Worm (Caenorhabditis elegans) whole organism, L4 larva: ENCODE results near the gene coa-7.
A peak's percentile ranks its signal among the peaks of the same experiment; 100 is the strongest.

ENCODE experiments used
- F26F4.8 ChIP-seq: fragments of 200-800 bp; sonication (Bioruptor generic); conservative IDR thresholded peaks from 2 replicates; pipeline ENCODE4 v1.3.6; 2022; ENCODE audit warnings: missing genetic modification characterization, missing compliant biosample characterization
- T20F7.1 ChIP-seq: fragments of 200-800 bp; sonication (Bioruptor generic); optimal IDR thresholded peaks from 2 replicates; lab custom pipeline; 2018; ENCODE audit warnings: mild to moderate bottlenecking, missing genetic modification characterization, missing compliant biosample characterization
- Y5F2A.4 ChIP-seq: fragments of 200-800 bp; sonication (Bioruptor generic); optimal IDR thresholded peaks from 2 replicates; lab custom pipeline; 2018; ENCODE audit warnings: mild to moderate bottlenecking, missing genetic modification characterization, missing compliant biosample characterization
- Y75B8A.6 ChIP-seq: fragments of 200-800 bp; sonication (Bioruptor generic); IDR thresholded peaks from 2 replicates; pipeline ENCODE4 v1.3.6; 2022; ENCODE audit warnings: missing genetic modification reagents, missing genetic modification characterization, missing compliant biosample characterization
- aha-1 ChIP-seq: fragments of 150-350 bp; peaks from one replicate; lab custom pipeline; 2014; ENCODE audit warnings: missing biosample characterization, missing genetic modification characterization
- ama-1 ChIP-seq: fragments of 150-350 bp; optimal IDR thresholded peaks from 2 replicates; lab custom pipeline; 2014; ENCODE audit warnings: inconsistent platforms, mixed read lengths
- ceh-28 ChIP-seq: fragments of 150-350 bp; optimal IDR thresholded peaks from 2 replicates; lab custom pipeline; 2014; ENCODE audit warnings: missing biosample characterization, missing genetic modification reagents, missing genetic modification characterization
- ceh-44 ChIP-seq: fragments of 200-800 bp; sonication (Bioruptor generic); IDR thresholded peaks from 2 replicates; pipeline ENCODE4 v1.3.6; 2022; ENCODE audit warnings: missing genetic modification reagents, missing genetic modification characterization, missing compliant biosample characterization
- cey-2 ChIP-seq: sonication (generic microtip); optimal IDR thresholded peaks from 3 replicates; lab custom pipeline; 2017; ENCODE audit warnings: missing genetic modification characterization, mild to moderate bottlenecking, missing compliant biosample characterization, antibody characterized with exemption, borderline replicate concordance; ENCODE audit not compliant: insufficient read depth
- daf-12 ChIP-seq: fragments of 150-350 bp; optimal IDR thresholded peaks from 2 replicates; lab custom pipeline; 2014; ENCODE audit warnings: missing biosample characterization, missing genetic modification reagents, missing genetic modification characterization
- daf-19 ChIP-seq: fragments of 200-800 bp; sonication (Bioruptor generic); conservative IDR thresholded peaks from 2 replicates; pipeline ENCODE4 v1.3.6; 2022; ENCODE audit warnings: missing genetic modification characterization, missing compliant biosample characterization
- dmd-6 ChIP-seq: fragments of 200-800 bp; sonication (Bioruptor generic); IDR thresholded peaks from 2 replicates; pipeline ENCODE4 v1.3.6; 2022; ENCODE audit warnings: missing genetic modification reagents, missing genetic modification characterization, missing compliant biosample characterization
- dmd-8 ChIP-seq: fragments of 200-800 bp; sonication (Bioruptor generic); IDR thresholded peaks from 2 replicates; pipeline ENCODE4 v1.3.6; 2022; ENCODE audit warnings: missing genetic modification characterization, missing compliant biosample characterization
- dmd-9 ChIP-seq: fragments of 200-800 bp; sonication (Bioruptor generic); IDR thresholded peaks from 2 replicates; pipeline ENCODE4 v1.3.6; 2022; ENCODE audit warnings: missing genetic modification reagents, missing genetic modification characterization, missing compliant biosample characterization
- dpl-1 ChIP-seq: fragments of 150-350 bp; optimal IDR thresholded peaks from 2 replicates; lab custom pipeline; 2014; ENCODE audit warnings: missing biosample characterization, missing genetic modification reagents, missing genetic modification characterization
- duxl-1 ChIP-seq: sonication (generic microtip); optimal IDR thresholded peaks from 2 replicates; lab custom pipeline; 2016; ENCODE audit warnings: mild to moderate bottlenecking, missing genetic modification characterization, moderate library complexity, missing compliant biosample characterization; ENCODE audit not compliant: poor library complexity
- dve-1 ChIP-seq: sonication (generic microtip); optimal IDR thresholded peaks from 2 replicates; lab custom pipeline; 2017; ENCODE audit warnings: antibody characterized with exemption, mild to moderate bottlenecking, missing genetic modification characterization, missing compliant biosample characterization; ENCODE audit not compliant: insufficient read depth
- egl-27 ChIP-seq: sonication (generic microtip); optimal IDR thresholded peaks from 3 replicates; lab custom pipeline; 2017; ENCODE audit warnings: missing biosample characterization, missing genetic modification reagents, missing genetic modification characterization
- hif-1 ChIP-seq, 2 experiments: sonication (generic microtip); optimal IDR thresholded peaks; 2 replicates each; lab custom pipeline; 2016 to 2017; ENCODE audit warnings: missing compliant biosample characterization in 2 of 2, missing genetic modification characterization in 2 of 2, missing genetic modification reagents in 2 of 2, missing genotype in 2 of 2, mild to moderate bottlenecking in 1 of 2
- hlh-11 ChIP-seq: fragments of 200-800 bp; sonication (Bioruptor generic); optimal IDR thresholded peaks from 2 replicates; lab custom pipeline; 2018; ENCODE audit warnings: mild to moderate bottlenecking, missing genetic modification characterization, missing compliant biosample characterization
- hlh-30 ChIP-seq: sonication (generic microtip); optimal IDR thresholded peaks from 2 replicates; lab custom pipeline; 2017; ENCODE audit warnings: antibody characterized with exemption, mild to moderate bottlenecking, missing genetic modification characterization, missing compliant biosample characterization; ENCODE audit not compliant: insufficient read depth
- jun-1 ChIP-seq: fragments of 150-350 bp; optimal IDR thresholded peaks from 2 replicates; lab custom pipeline; 2014; ENCODE audit warnings: missing biosample characterization, missing genetic modification reagents, missing genetic modification characterization
- lim-7 ChIP-seq: fragments of 200-800 bp; sonication (Bioruptor generic); IDR thresholded peaks from 2 replicates; pipeline ENCODE4 v1.3.6; 2022; ENCODE audit warnings: missing genetic modification characterization, missing compliant biosample characterization
- lin-1 ChIP-seq: fragments of 200-800 bp; sonication (Bioruptor generic); IDR thresholded peaks from 2 replicates; pipeline ENCODE4 v1.3.6; 2022; ENCODE audit warnings: missing genetic modification reagents, missing genetic modification characterization, missing compliant biosample characterization
- lsy-2 ChIP-seq, 2 experiments: fragments of 150-350 bp in 1 of 2; sonication (generic microtip) in 1 of 2; optimal IDR thresholded peaks; 2 replicates each; lab custom pipeline; 2014 to 2017; ENCODE audit warnings: missing biosample characterization in 2 of 2, missing genetic modification characterization in 2 of 2
- madf-5 ChIP-seq, 2 experiments: fragments of 200-800 bp; sonication (Bioruptor generic); IDR thresholded peaks; 2 replicates each; pipeline ENCODE4 v1.3.6; 2022; ENCODE audit warnings: missing compliant biosample characterization in 2 of 2, missing genetic modification characterization in 2 of 2
- mep-1 ChIP-seq: fragments of 150-350 bp; sonication (generic microtip); optimal IDR thresholded peaks from 3 replicates; lab custom pipeline; 2014; ENCODE audit warnings: missing biosample characterization, missing genetic modification characterization
- mxl-2 ChIP-seq: fragments of 200-800 bp; sonication (Bioruptor generic); conservative IDR thresholded peaks from 2 replicates; pipeline ENCODE4 v1.3.6; 2022; ENCODE audit warnings: missing genetic modification reagents, missing genetic modification characterization, missing compliant biosample characterization
- mxl-3 ChIP-seq: fragments of 200-800 bp; sonication (Bioruptor generic); optimal IDR thresholded peaks from 2 replicates; lab custom pipeline; 2018; ENCODE audit warnings: mild to moderate bottlenecking, missing genetic modification characterization, missing compliant biosample characterization
- nhr-10 ChIP-seq: fragments of 150-350 bp; optimal IDR thresholded peaks from 2 replicates; lab custom pipeline; 2014; ENCODE audit warnings: missing biosample characterization, missing genetic modification characterization
- nhr-111 ChIP-seq: fragments of 200-800 bp; sonication (Bioruptor generic); optimal IDR thresholded peaks from 2 replicates; lab custom pipeline; 2018; ENCODE audit warnings: mild to moderate bottlenecking, missing genetic modification characterization, missing compliant biosample characterization
- nhr-28 ChIP-seq: fragments of 150-350 bp; optimal IDR thresholded peaks from 2 replicates; lab custom pipeline; 2014; ENCODE audit warnings: missing biosample characterization, missing genetic modification characterization
- nhr-42 ChIP-seq: fragments of 200-800 bp; sonication (Bioruptor generic); IDR thresholded peaks from 2 replicates; pipeline ENCODE4 v1.3.6; 2022; ENCODE audit warnings: missing genetic modification characterization, missing compliant biosample characterization
- nhr-76 ChIP-seq: fragments of 150-350 bp; optimal IDR thresholded peaks from 2 replicates; lab custom pipeline; 2014; ENCODE audit warnings: missing biosample characterization, missing genetic modification characterization
- nhr-77 ChIP-seq: fragments of 150-350 bp; optimal IDR thresholded peaks from 2 replicates; lab custom pipeline; 2014; ENCODE audit warnings: missing biosample characterization, missing genetic modification characterization
- pha-4 ChIP-seq, 2 experiments: fragments of 150-350 bp in 1 of 2; fragments of 200-800 bp in 1 of 2; sonication (Bioruptor generic) in 1 of 2; IDR thresholded peaks in 1 of 2; optimal IDR thresholded peaks in 1 of 2; 2 replicates each; pipeline versions ENCODE4 v1.3.6 to Lab custom; 2014 to 2022; ENCODE audit warnings: missing genetic modification characterization in 2 of 2, missing genetic modification reagents in 2 of 2, missing biosample characterization in 1 of 2, missing compliant biosample characterization in 1 of 2
- pqm-1 ChIP-seq: sonication (generic microtip); optimal IDR thresholded peaks from 2 replicates; lab custom pipeline; 2017; ENCODE audit warnings: missing biosample characterization, missing genetic modification characterization
- rbr-2 ChIP-seq: sonication (generic microtip); optimal IDR thresholded peaks from 2 replicates; lab custom pipeline; 2016; ENCODE audit warnings: missing genotype, missing genetic modification characterization, missing compliant biosample characterization
- saeg-2 ChIP-seq: fragments of 200-800 bp; sonication (Bioruptor generic); IDR thresholded peaks from 2 replicates; pipeline ENCODE4 v1.3.6; 2022; ENCODE audit warnings: missing genetic modification reagents, missing genetic modification characterization, missing compliant biosample characterization
- snpc-1.2 ChIP-seq: fragments of 200-800 bp; sonication (Bioruptor generic); IDR thresholded peaks from 2 replicates; pipeline ENCODE4 v1.3.6; 2022; ENCODE audit warnings: missing genetic modification reagents, missing genetic modification characterization, missing compliant biosample characterization
- snpc-4 ChIP-seq: fragments of 150-350 bp; optimal IDR thresholded peaks from 2 replicates; lab custom pipeline; 2014; ENCODE audit warnings: missing biosample characterization, missing genetic modification characterization
- tra-1 ChIP-seq: fragments of 200-800 bp; sonication (Bioruptor generic); IDR thresholded peaks from 2 replicates; pipeline ENCODE4 v1.3.6; 2022; ENCODE audit warnings: missing genetic modification reagents, missing genetic modification characterization, missing compliant biosample characterization
- unc-130 ChIP-seq: sonication (generic microtip); optimal IDR thresholded peaks from 2 replicates; lab custom pipeline; 2016; ENCODE audit warnings: missing genetic modification reagents, missing genetic modification characterization, missing compliant biosample characterization
- unc-62 ChIP-seq, 3 experiments: fragments of 150-350 bp in 1 of 3; sonication (generic microtip); optimal IDR thresholded peaks in 2 of 3; peaks in 1 of 3; 1 replicate in 1 of 3; 2 replicates in 2 of 3; lab custom pipeline; 2014 to 2017; ENCODE audit warnings: missing biosample characterization in 3 of 3, missing genetic modification characterization in 3 of 3, missing genetic modification reagents in 3 of 3, missing genotype in 1 of 3
- zfp-2 ChIP-seq: sonication (generic microtip); optimal IDR thresholded peaks from 2 replicates; lab custom pipeline; 2016; ENCODE audit warnings: mild to moderate bottlenecking, missing genetic modification characterization, missing compliant biosample characterization
- zip-11 ChIP-seq: fragments of 200-800 bp; sonication (Bioruptor generic); IDR thresholded peaks from 2 replicates; pipeline ENCODE4 v1.3.6; 2022; ENCODE audit warnings: missing genetic modification characterization, missing compliant biosample characterization
- ztf-7 ChIP-seq: fragments of 150-350 bp; optimal IDR thresholded peaks from 2 replicates; lab custom pipeline; 2014; ENCODE audit warnings: missing biosample characterization, missing genetic modification characterization

The coa-7 gene

ce11 chrII:11619895-11620439 lies 31.0 kb downstream of the coa-7 start (continued):
- 0 out of 4 replicates have a peak, but pooled peaks of 1 of the 2 experiments have one; percentile 41 for TF ChIP-seq madf-5 (GFP tag; IDR thresholded peaks at IDR 0.05; lab: Robert Waterston, UW)
- TF ChIP-seq saeg-2 (GFP tag; lab: Robert Waterston, UW), result peak; percentile 63; the same call in 1 of the 2 replicates
- peak; percentile 44 for TF ChIP-seq jun-1 (tag; lab: Kevin White, UChicago)

ce11 chrII:11619171-11619570 lies 31.8 kb downstream of the coa-7 start:
- TF ChIP-seq pqm-1 (peak; percentile 87), nhr-10 (tag; lab: Kevin White, UChicago) (peak; percentile 78), lin-1 (GFP tag; lab: Robert Waterston, UW) (peak; percentile 18; the same call in 1 of the 2 replicates), aha-1 (no peak), nhr-77 (tag; lab: Kevin White, UChicago) (peak; percentile 45), F26F4.8 (GFP tag; lab: Robert Waterston, UW) (no peak), mxl-3 (GFP tag; lab: Kevin White, UChicago) (peak; percentile 29), nhr-76 (tag; lab: Kevin White, UChicago) (no peak), snpc-4 (no peak), nhr-111 (GFP tag; lab: Kevin White, UChicago) (no peak), mxl-2 (GFP tag; lab: Robert Waterston, UW) (no peak), dmd-9 (GFP tag; lab: Robert Waterston, UW) (no peak), dmd-6 (GFP tag; lab: Robert Waterston, UW) (peak; percentile 85), ceh-28 (tag; lab: Kevin White, UChicago) (no peak), jun-1 (tag; lab: Kevin White, UChicago) (peak; percentile 20), dpl-1 (GFP tag; lab: Kevin White, UChicago) (peak; percentile 29), daf-12 (tag; lab: Kevin White, UChicago) (peak; percentile 22), mep-1 (tag; lab: Kevin White, UChicago) (peak; percentile 72), lim-7 (no peak), T20F7.1 (GFP tag; lab: Kevin White, UChicago) (no peak), ama-1 (lab: Kevin White, UChicago) (peak; percentile 72), cey-2 (tag; lab: Kevin White, UChicago) (no peak), zip-11 (GFP tag; lab: Robert Waterston, UW) (no peak), pha-4 (GFP tag; IDR thresholded peaks at IDR 0.05; lab: Robert Waterston, UW) (no peak), pha-4 (tag; optimal IDR thresholded peaks at IDR 0.05; lab: Kevin White, UChicago) (peak; percentile 57), hlh-30 (tag; lab: Kevin White, UChicago) (peak; percentile 67), tra-1 (GFP tag; lab: Robert Waterston, UW) (peak; percentile 55; the same call in 1 of the 2 replicates), lsy-2 (tag; optimal IDR thresholded peaks at IDR 0.05; lab: Kevin White, UChicago) (peak; percentile 48 to 64), daf-19 (GFP tag; lab: Robert Waterston, UW) (no peak), dmd-8 (GFP tag; lab: Robert Waterston, UW) (no peak), hif-1 (tag; optimal IDR thresholded peaks at IDR 0.05; lab: Kevin White, UChicago) (no peak), nhr-28 (peak; percentile 94), dve-1 (tag; lab: Kevin White, UChicago) (peak; percentile 68), zfp-2 (tag; lab: Kevin White, UChicago) (no peak), rbr-2 (tag; lab: Kevin White, UChicago) (no peak), ceh-44 (GFP tag; lab: Robert Waterston, UW) (no peak), ztf-7 (tag; lab: Kevin White, UChicago) (no peak), saeg-2 (GFP tag; lab: Robert Waterston, UW) (no peak), Y75B8A.6 (GFP tag; lab: Robert Waterston, UW) (no peak), egl-27 (tag; lab: Kevin White, UChicago) (no peak), Y5F2A.4 (no peak), unc-62 (GFP tag; optimal IDR thresholded peaks at IDR 0.05 in 1 of 2; lab: Kevin White, UChicago) (peak in 1 of 2 experiments; percentile 57), unc-62 (tag; optimal IDR thresholded peaks at IDR 0.05; lab: Kevin White, UChicago) (peak; percentile 28), unc-130 (GFP tag; lab: Kevin White, UChicago) (no peak), snpc-1.2 (GFP tag; lab: Robert Waterston, UW) (no peak), nhr-42 (GFP tag; lab: Robert Waterston, UW) (no peak), hlh-11 (tag; lab: Kevin White, UChicago) (peak; percentile 71), duxl-1 (tag; lab: Kevin White, UChicago) (no peak)
